Fruit fly (Drosophila melanogaster) Kc167 (cell line): ENCODE results near the gene CG42535.

ENCODE experiments used
- Myc ChIP-seq: fragments of >200 bp; optimal IDR thresholded peaks from 2 replicates; lab custom pipeline; 2017; ENCODE audit warnings: missing external identifiers
- Sin3A ChIP-seq: fragments of >200 bp; optimal IDR thresholded peaks from 2 replicates; lab custom pipeline; 2018; ENCODE audit warnings: missing external identifiers
- h ChIP-seq: fragments of >200 bp; optimal IDR thresholded peaks from 3 replicates; lab custom pipeline; 2018; ENCODE audit warnings: missing external identifiers
- insv ChIP-seq: fragments of >200 bp; optimal IDR thresholded peaks from 3 replicates; lab custom pipeline; 2018; ENCODE audit warnings: missing external identifiers
- psq ChIP-seq: fragments of >200 bp; optimal IDR thresholded peaks from 2 replicates; lab custom pipeline; 2017; ENCODE audit warnings: missing external identifiers
- ttk ChIP-seq: sonication (Bioruptor generic); optimal IDR thresholded peaks from 2 replicates; lab custom pipeline; 2017; ENCODE audit warnings: missing external identifiers

DNA sequence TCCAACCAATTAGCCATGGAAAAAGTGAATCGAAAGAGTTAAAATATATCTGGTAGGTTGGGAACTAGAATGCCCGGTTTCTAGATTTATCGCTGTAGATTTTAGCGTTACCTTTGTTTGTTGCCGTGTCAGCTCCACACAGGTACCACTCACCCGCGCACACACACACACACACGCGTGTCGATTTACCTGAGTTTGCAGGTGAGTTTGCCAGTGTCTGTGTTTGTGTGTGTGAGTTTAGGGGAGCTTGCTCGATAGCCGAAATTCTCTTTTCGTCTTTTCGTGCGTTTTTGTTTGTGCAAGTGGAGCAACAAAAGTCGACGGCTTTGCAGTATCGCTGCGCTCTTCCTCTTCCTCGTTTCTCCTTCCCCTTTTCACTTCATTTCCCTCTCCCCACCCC, 36.6 kb upstream of the CG42535 start:
- TF ChIP-seq Sin3A (lab: Kevin White, UChicago) (no peak), h (lab: Kevin White, UChicago) (no peak), psq (lab: Kevin White, UChicago) (no peak), ttk (lab: Kevin White, UChicago) (no peak), insv (lab: Kevin White, UChicago) (no peak), Myc (lab: Kevin White, UChicago) (no peak)
